Fruit fly (Drosophila melanogaster): ENCODE data around the gene ndl.

The ndl gene

DNA sequence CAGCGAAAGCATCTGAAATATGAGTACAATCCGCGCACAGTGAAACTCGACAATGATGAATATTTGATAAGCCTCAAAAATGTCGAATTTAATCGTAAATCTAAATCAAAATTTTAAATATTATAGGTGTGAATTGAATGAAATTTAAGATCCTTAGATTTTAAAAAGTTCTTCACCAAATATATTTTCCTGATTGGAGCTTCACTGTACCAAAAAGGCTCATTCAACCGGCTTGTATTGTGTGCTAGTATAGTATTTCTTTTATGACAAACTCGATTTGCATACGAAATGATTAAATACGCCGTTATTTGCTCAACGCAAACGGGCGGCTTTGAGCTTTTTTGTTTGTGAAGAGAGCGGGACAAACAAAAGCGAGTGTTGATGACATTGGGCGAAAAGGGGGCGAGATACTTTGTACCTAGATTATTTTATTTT lies 50.2 kb downstream of the ndl start (continued):
- TF ChIP-seq CG10274 (GFP tag; optimal IDR thresholded peaks at IDR 0.05) (peak; percentile 62), CG30020 (tag; optimal IDR thresholded peaks at IDR 0.05) (peak; percentile 30), CG1602 (GFP tag; optimal IDR thresholded peaks at IDR 0.05) (peak; percentile 70), ranshi (GFP tag; IDR thresholded peaks at IDR 0.05) (peak; percentile 82), CG32772 (GFP tag; IDR thresholded peaks at IDR 0.05) (peak; percentile 83), her (GFP tag; optimal IDR thresholded peaks at IDR 0.05) (peak; percentile 61), CG6683 (GFP tag; optimal IDR thresholded peaks at IDR 0.05) (peak; percentile 61), CG2712 (tag; optimal IDR thresholded peaks at IDR 0.05) (peak; percentile 83), CG31441 (GFP tag; IDR thresholded peaks at IDR 0.05) (peak; percentile 89), kah (GFP tag; optimal IDR thresholded peaks at IDR 0.05) (peak; percentile 19), wor (GFP tag; IDR thresholded peaks at IDR 0.05) (peak; percentile 64), CG17568 (GFP tag; optimal IDR thresholded peaks at IDR 0.05) (peak; percentile 81), CG10959 (GFP tag; IDR thresholded peaks at IDR 0.05) (no peak), yki (optimal IDR thresholded peaks at IDR 0.05) (no peak), CG3995 (GFP tag; optimal IDR thresholded peaks at IDR 0.05) (peak; percentile 57), CG1233 (GFP tag; optimal IDR thresholded peaks at IDR 0.05) (peak; percentile 84), tna (GFP tag; IDR thresholded peaks at IDR 0.05; ENCODE audit: partially characterized antibody) (no peak), CG9932 (GFP tag; IDR thresholded peaks at IDR 0.05) (peak; percentile 93), amos (GFP tag; IDR thresholded peaks at IDR 0.05; ENCODE audit: partially characterized antibody) (no peak), CG8290 (GFP tag; optimal IDR thresholded peaks at IDR 0.05) (no peak), CG8290 (tag; optimal IDR thresholded peaks at IDR 0.05) (peak in 1 of 2 experiments; percentile 85), Lhr (GFP tag; optimal IDR thresholded peaks at IDR 0.05) (peak; percentile 39), CG3407 (GFP tag; optimal IDR thresholded peaks at IDR 0.05) (peak; percentile 73), CG9817 (tag; optimal IDR thresholded peaks at IDR 0.05) (peak; percentile 88), odd (GFP tag; optimal IDR thresholded peaks at IDR 0.05) (peak; percentile 82), dmrt99B (tag; optimal IDR thresholded peaks at IDR 0.05) (peak; percentile 91), Sry-δ (GFP tag; optimal IDR thresholded peaks at IDR 0.05) (peak; percentile 35), Taf1 (GFP tag; IDR thresholded peaks at IDR 0.05) (peak; percentile 83), TFAM (GFP tag; optimal IDR thresholded peaks at IDR 0.05) (no peak), toy (GFP tag; IDR thresholded peaks at IDR 0.05) (peak; percentile 62; the same call in 1 of the 2 replicates), E2f2 (GFP tag; IDR thresholded peaks at IDR 0.05) (peak; percentile 54), ab (GFP tag; optimal IDR thresholded peaks at IDR 0.05) (no peak), Oaz (GFP tag; IDR thresholded peaks at IDR 0.05) (peak; percentile 73), stwl (tag; optimal IDR thresholded peaks at IDR 0.05) (no peak), CG12942 (GFP tag; optimal IDR thresholded peaks at IDR 0.05) (peak; percentile 66), dpn (GFP tag; optimal IDR thresholded peaks at IDR 0.05) (peak; percentile 83 to 87), zen2 (GFP tag; IDR thresholded peaks at IDR 0.05; ENCODE audit: partially characterized antibody) (no peak), fd102C (GFP tag; optimal IDR thresholded peaks at IDR 0.05) (no peak), chn (GFP tag; optimal IDR thresholded peaks at IDR 0.05) (peak; percentile 73), fd96Cb (tag; optimal IDR thresholded peaks at IDR 0.05) (peak; percentile 76), fru (optimal IDR thresholded peaks at IDR 0.05) (no peak), psq (GFP tag; optimal IDR thresholded peaks at IDR 0.05) (peak; percentile 29), Hr3 (GFP tag; optimal IDR thresholded peaks at IDR 0.05) (peak; percentile 76), fd3F (GFP tag; optimal IDR thresholded peaks at IDR 0.05) (peak; percentile 84), CG4404 (GFP tag; IDR thresholded peaks at IDR 0.05) (peak; percentile 72), Doc3 (GFP tag; IDR thresholded peaks at IDR 0.05; ENCODE audit: partially characterized antibody) (no peak), CG15011 (GFP tag; optimal IDR thresholded peaks at IDR 0.05) (peak; percentile 78), Doc2 (GFP tag; IDR thresholded peaks at IDR 0.05) (0 out of 2 replicates have a peak, but pooled peaks have one; percentile 49), ftz-f1 (GFP tag; optimal IDR thresholded peaks at IDR 0.05) (peak; percentile 15), ttk (GFP tag; IDR thresholded peaks at IDR 0.05) (peak; percentile 80), Hmr (GFP tag; optimal IDR thresholded peaks at IDR 0.05) (peak; percentile 92), CkIIα-i1 (GFP tag; IDR thresholded peaks at IDR 0.05) (no peak)

Data from whole organism, embryonic.